Fruit fly (Drosophila melanogaster): ENCODE data around the gene bchs.

DNA sequence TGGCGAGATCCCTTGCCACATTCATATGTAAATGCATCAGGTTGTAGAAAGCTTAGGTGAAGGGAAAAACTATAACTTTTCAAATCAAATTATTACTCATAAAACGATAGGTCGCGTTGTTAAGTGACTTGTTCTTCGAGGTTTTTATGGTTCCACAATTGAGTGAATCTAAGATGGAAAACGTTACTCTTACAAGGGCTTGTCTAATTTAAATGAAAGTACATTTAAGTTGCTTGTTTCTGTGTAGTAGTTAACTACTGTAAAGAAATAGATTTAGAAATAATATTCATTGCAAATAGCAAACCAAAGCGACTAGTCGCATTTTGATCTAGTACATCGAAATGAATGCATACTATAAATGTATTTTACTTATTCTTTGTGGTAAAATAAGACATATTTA lies 23.5 kb upstream of the bchs start, which contains the start of gene CG44574:
- TF ChIP-seq CG8478 (optimal IDR thresholded peaks at IDR 0.05) (no peak), CTCF (optimal IDR thresholded peaks at IDR 0.05) (no peak)
